Worm (Caenorhabditis elegans) whole organism, L2 larva: ENCODE results near the gene F14H12.2.

Source experiments
- C34F6.9 ChIP-seq: fragments of 150-350 bp; optimal IDR thresholded peaks from 2 replicates; lab custom pipeline; 2014; ENCODE audit warnings: missing biosample characterization, missing genetic modification characterization
- R02D3.7 ChIP-seq: fragments of 150-350 bp; optimal IDR thresholded peaks from 2 replicates; lab custom pipeline; 2014; ENCODE audit warnings: missing biosample characterization, missing genetic modification characterization
- ZK546.5 ChIP-seq: sonication (generic microtip); optimal IDR thresholded peaks from 2 replicates; lab custom pipeline; 2017; ENCODE audit warnings: missing biosample characterization, missing genetic modification characterization
- alr-1 ChIP-seq: fragments of 150-350 bp; optimal IDR thresholded peaks from 2 replicates; lab custom pipeline; 2014; ENCODE audit warnings: missing biosample characterization, missing genetic modification characterization
- ama-1 ChIP-seq: fragments of 150-350 bp; optimal IDR thresholded peaks from 2 replicates; lab custom pipeline; 2018; ENCODE audit warnings: inconsistent platforms
- ceh-16 ChIP-seq: fragments of 150-350 bp; optimal IDR thresholded peaks from 2 replicates; lab custom pipeline; 2014; ENCODE audit warnings: missing biosample characterization, missing genetic modification characterization
- ceh-82 ChIP-seq: fragments of 150-350 bp; optimal IDR thresholded peaks from 2 replicates; lab custom pipeline; 2014; ENCODE audit warnings: missing biosample characterization, missing genetic modification characterization
- dmd-4 ChIP-seq: sonication (generic microtip); optimal IDR thresholded peaks from 2 replicates; lab custom pipeline; 2017; ENCODE audit warnings: missing biosample characterization, missing genetic modification characterization
- egl-27 ChIP-seq: sonication (generic microtip); optimal IDR thresholded peaks from 3 replicates; lab custom pipeline; 2017; ENCODE audit warnings: missing biosample characterization, missing genetic modification reagents, missing genetic modification characterization
- elt-1 ChIP-seq: fragments of 150-350 bp; optimal IDR thresholded peaks from 2 replicates; lab custom pipeline; 2014; ENCODE audit warnings: missing biosample characterization, missing genetic modification characterization
- fos-1 ChIP-seq: fragments of 150-350 bp; optimal IDR thresholded peaks from 2 replicates; lab custom pipeline; 2014; ENCODE audit warnings: missing biosample characterization, missing genetic modification characterization
- gmeb-1 ChIP-seq: fragments of 150-350 bp; optimal IDR thresholded peaks from 2 replicates; lab custom pipeline; 2014; ENCODE audit warnings: missing biosample characterization, missing genetic modification characterization
- lin-39 ChIP-seq: fragments of 150-350 bp; optimal IDR thresholded peaks from 2 replicates; lab custom pipeline; 2014; ENCODE audit warnings: missing biosample characterization, missing genetic modification reagents, missing genetic modification characterization
- mab-5 ChIP-seq: fragments of 150-350 bp; optimal IDR thresholded peaks from 2 replicates; lab custom pipeline; 2014; ENCODE audit warnings: missing biosample characterization, missing genetic modification characterization
- mbf-1 ChIP-seq: sonication (generic microtip); optimal IDR thresholded peaks from 2 replicates; lab custom pipeline; 2017; ENCODE audit warnings: missing biosample characterization, missing genetic modification characterization
- nhr-11 ChIP-seq: fragments of 150-350 bp; optimal IDR thresholded peaks from 2 replicates; lab custom pipeline; 2014; ENCODE audit warnings: missing biosample characterization, missing genetic modification characterization
- nhr-129 ChIP-seq: fragments of 150-350 bp; optimal IDR thresholded peaks from 2 replicates; lab custom pipeline; 2014; ENCODE audit warnings: missing biosample characterization, missing genetic modification characterization
- nhr-23 ChIP-seq: fragments of 150-350 bp; optimal IDR thresholded peaks from 2 replicates; lab custom pipeline; 2014; ENCODE audit warnings: missing biosample characterization, missing genetic modification reagents, missing genetic modification characterization
- nhr-237 ChIP-seq: fragments of 150-350 bp; optimal IDR thresholded peaks from 2 replicates; lab custom pipeline; 2014; ENCODE audit warnings: missing biosample characterization, missing genetic modification characterization
- nhr-25 ChIP-seq: fragments of 150-350 bp; sonication (generic microtip); optimal IDR thresholded peaks from 3 replicates; lab custom pipeline; 2014; ENCODE audit warnings: missing biosample characterization, missing genetic modification characterization
- nhr-6 ChIP-seq: fragments of 150-350 bp; optimal IDR thresholded peaks from 2 replicates; lab custom pipeline; 2014; ENCODE audit warnings: missing biosample characterization, missing genetic modification characterization
- peb-1 ChIP-seq: fragments of 150-350 bp; optimal IDR thresholded peaks from 2 replicates; lab custom pipeline; 2014; ENCODE audit warnings: missing biosample characterization, missing genetic modification characterization
- skn-1 ChIP-seq: sonication (generic microtip); optimal IDR thresholded peaks from 2 replicates; lab custom pipeline; 2017; ENCODE audit warnings: missing biosample characterization, missing genetic modification characterization
- sma-3 ChIP-seq: sonication (generic microtip); optimal IDR thresholded peaks from 2 replicates; lab custom pipeline; 2016; ENCODE audit warnings: missing genetic modification reagents, missing genetic modification characterization, missing compliant biosample characterization
- sma-9 ChIP-seq, 2 experiments: fragments of 150-350 bp in 1 of 2; sonication (generic microtip) in 1 of 2; optimal IDR thresholded peaks; 2 replicates each; lab custom pipeline; 2014 to 2016; ENCODE audit warnings: missing genetic modification characterization in 2 of 2, mild to moderate bottlenecking in 1 of 2, missing biosample characterization in 1 of 2, missing compliant biosample characterization in 1 of 2, missing genetic modification reagents in 1 of 2, moderate library complexity in 1 of 2
- snpc-4 ChIP-seq: fragments of 150-350 bp; optimal IDR thresholded peaks from 2 replicates; lab custom pipeline; 2014; ENCODE audit warnings: missing biosample characterization, missing genetic modification characterization
- unc-39 ChIP-seq: fragments of 150-350 bp; optimal IDR thresholded peaks from 2 replicates; lab custom pipeline; 2014; ENCODE audit warnings: missing biosample characterization, missing genetic modification characterization
- unc-62 ChIP-seq: fragments of 150-350 bp; optimal IDR thresholded peaks from 2 replicates; lab custom pipeline; 2014; ENCODE audit warnings: missing biosample characterization, missing genetic modification reagents, missing genetic modification characterization
- zag-1 ChIP-seq: fragments of 150-350 bp; optimal IDR thresholded peaks from 2 replicates; lab custom pipeline; 2014; ENCODE audit warnings: missing biosample characterization, missing genetic modification characterization
- ztf-1 ChIP-seq: fragments of 200-800 bp; sonication (Bioruptor generic); conservative IDR thresholded peaks from 2 replicates; pipeline ENCODE4 v1.3.6; 2022; ENCODE audit warnings: missing genetic modification characterization, missing compliant biosample characterization
- ztf-4 ChIP-seq: fragments of 150-350 bp; optimal IDR thresholded peaks from 2 replicates; lab custom pipeline; 2014; ENCODE audit warnings: missing biosample characterization, missing genetic modification characterization

The F14H12.2 gene

ce11 chrX:4363200-4363599 is 12.9 kb downstream of the F14H12.2 start, which contains the start of gene F14H12.17:
TSS of gene F14H12.17 (minus strand) at chrX:4363300.
- TF ChIP-seq ZK546.5 = no peak
- TF ChIP-seq nhr-11 (tag; lab: Kevin White, UChicago) = no peak
- TF ChIP-seq peb-1 (tag; lab: Kevin White, UChicago) = no peak
- TF ChIP-seq R02D3.7 (tag; lab: Kevin White, UChicago) = no peak
- TF ChIP-seq zag-1 (tag; lab: Kevin White, UChicago) = no peak
- no peak for TF ChIP-seq unc-39
- TF ChIP-seq ztf-1 (GFP tag; lab: Robert Waterston, UW) = no peak
- no peak for TF ChIP-seq fos-1 (tag; lab: Kevin White, UChicago)
- no peak for TF ChIP-seq lin-39 (tag; lab: Kevin White, UChicago)
- TF ChIP-seq elt-1 (tag; lab: Kevin White, UChicago) = no peak
- no peak for TF ChIP-seq nhr-6
- no peak for TF ChIP-seq dmd-4 (tag; lab: Kevin White, UChicago)
- TF ChIP-seq egl-27 = no peak
- no peak for TF ChIP-seq skn-1 (tag; lab: Kevin White, UChicago)

ce11 chrX:4364877-4365276 is 14.6 kb downstream of the F14H12.2 start, which contains the start of gene F14H12.8:
TSS of gene F14H12.8 (minus strand) at chrX:4364977.
- TF ChIP-seq nhr-237 (tag; lab: Kevin White, UChicago) (no peak), fos-1 (tag; lab: Kevin White, UChicago) (no peak)

DNA sequence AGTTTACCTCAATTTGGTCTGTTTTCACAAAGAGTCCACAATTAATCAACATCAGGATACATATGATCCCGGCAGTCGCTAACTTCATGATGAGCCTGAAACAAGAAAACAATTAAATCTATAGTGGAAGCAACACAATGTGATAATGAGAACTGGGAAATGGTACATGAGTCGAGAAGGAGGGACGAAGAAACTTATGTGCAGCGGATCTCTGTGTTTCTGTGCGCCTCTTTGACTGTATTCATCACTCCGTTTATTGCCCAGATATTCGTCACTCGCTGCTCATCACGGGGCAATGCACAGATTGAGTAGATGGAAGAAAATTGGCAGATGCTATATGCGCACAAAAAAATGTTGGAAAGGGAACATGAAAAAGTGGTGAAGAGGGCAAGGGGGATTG is 15.9 kb downstream of the F14H12.2 start, which contains the start of gene R160.3:
TSS of gene R160.3 (minus strand) at position 101 of the 400 bp plus-strand sequence.
- no peak for TF ChIP-seq gmeb-1
- no peak for TF ChIP-seq mbf-1 (tag; lab: Kevin White, UChicago)
- TF ChIP-seq peb-1 (tag; lab: Kevin White, UChicago) = no peak

ce11 chrX:4367414-4367813 is 17.1 kb downstream of the F14H12.2 start, which contains the start of gene R160.10:
TSS of gene R160.10 (minus strand) at chrX:4367514.
- TF ChIP-seq ceh-16 (tag; lab: Kevin White, UChicago) (no peak), nhr-6 (no peak)
- TF ChIP-seq, all 48 proteins: peak for 0

DNA sequence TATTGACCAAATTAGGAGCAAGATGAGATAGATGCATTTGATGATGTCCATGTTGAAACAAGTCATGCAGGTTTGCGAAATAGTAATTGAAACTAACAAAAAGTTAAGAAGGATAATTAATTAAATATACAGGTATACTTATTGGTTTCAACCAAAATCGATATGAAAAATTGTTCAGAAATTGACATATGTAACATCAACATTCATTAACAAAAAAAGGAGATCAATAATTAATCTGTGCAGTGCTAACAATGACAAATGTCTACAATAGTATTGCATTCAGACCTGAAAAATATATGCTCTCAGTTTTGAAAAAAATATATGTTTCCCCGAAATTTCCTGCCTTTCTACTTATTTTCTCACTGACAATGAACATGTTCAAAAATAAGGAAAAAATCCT is 18.5 kb downstream of the F14H12.2 start, which contains the start of gene R160.4:
TSS of gene R160.4 (minus strand) at position 101 of the 400 bp plus-strand sequence.
- TF ChIP-seq unc-62 = no peak
- TF ChIP-seq ama-1 (lab: Kevin White, UChicago) = no peak
- TF ChIP-seq mbf-1 (tag; lab: Kevin White, UChicago) = no peak

ce11 chrX:4370756-4371155 is 20.5 kb downstream of the F14H12.2 start, which contains the start of gene R160.5:
TSS of gene R160.5 (minus strand) at chrX:4370856.
- TF ChIP-seq ztf-4 (tag; lab: Kevin White, UChicago) (no peak), elt-1 (tag; lab: Kevin White, UChicago) (no peak), sma-9 (GFP tag; optimal IDR thresholded peaks at IDR 0.05; lab: Kevin White, UChicago) (no peak), sma-9 (tag; optimal IDR thresholded peaks at IDR 0.05; lab: Kevin White, UChicago) (no peak), nhr-129 (no peak), C34F6.9 (tag; lab: Kevin White, UChicago) (no peak), mab-5 (no peak), fos-1 (tag; lab: Kevin White, UChicago) (no peak), nhr-237 (tag; lab: Kevin White, UChicago) (no peak), sma-3 (no peak), ceh-16 (tag; lab: Kevin White, UChicago) (no peak), ama-1 (lab: Kevin White, UChicago) (no peak), ceh-82 (no peak), peb-1 (tag; lab: Kevin White, UChicago) (no peak), ztf-1 (GFP tag; lab: Robert Waterston, UW) (no peak), alr-1 (tag; lab: Kevin White, UChicago) (no peak), mbf-1 (tag; lab: Kevin White, UChicago) (no peak), snpc-4 (tag; lab: Kevin White, UChicago) (no peak), nhr-25 (tag; lab: Kevin White, UChicago) (no peak), nhr-23 (tag; lab: Kevin White, UChicago) (no peak)
